Fruit fly (Drosophila melanogaster) whole organism, embryonic: ENCODE results near the gene Eig71Eg.

Source experiments
- Adf1 ChIP-seq: fragments of 200-800 bp; sonication (Bioruptor generic); IDR thresholded peaks from 2 replicates; pipeline ENCODE4 v1.3.6; 2022; ENCODE audit warnings: missing biosample characterization, missing genetic modification characterization
- Awh ChIP-seq: fragments of 200-800 bp; sonication (Bioruptor generic); IDR thresholded peaks from 2 replicates; pipeline ENCODE4, ENCODE4 v1.3.6; 2022; ENCODE audit warnings: missing biosample characterization, missing genetic modification characterization
- B-H1 ChIP-seq: fragments of 200-800 bp; sonication (Bioruptor generic); IDR thresholded peaks from 3 replicates; pipeline ENCODE4 v1.3.6; 2022; ENCODE audit warnings: missing biosample characterization, missing genetic modification characterization
- CG10209 ChIP-seq: fragments of 200-800 bp; sonication (Bioruptor generic); optimal IDR thresholded peaks from 3 replicates; lab custom pipeline; 2017; ENCODE audit warnings: missing biosample characterization, mild to moderate bottlenecking, missing genetic modification characterization, missing genetic modification reagents
- CG10321 ChIP-seq: fragments of 200-800 bp; sonication (Bioruptor generic); IDR thresholded peaks from 2 replicates; pipeline ENCODE4 v1.3.6; 2022; ENCODE audit warnings: missing biosample characterization, missing genetic modification characterization
- CG11504 ChIP-seq: fragments of 200-800 bp; sonication (Bioruptor generic); optimal IDR thresholded peaks from 3 replicates; lab custom pipeline; 2019; ENCODE audit warnings: missing biosample characterization, mild to moderate bottlenecking, missing genetic modification characterization, moderate library complexity
- CG14441 ChIP-seq: fragments of 200-800 bp; sonication (Bioruptor generic); IDR thresholded peaks from 2 replicates; pipeline ENCODE4 v1.3.6; 2022; ENCODE audit warnings: missing biosample characterization, missing genetic modification characterization
- CG17359 ChIP-seq: fragments of 200-800 bp; sonication (Bioruptor generic); optimal IDR thresholded peaks from 3 replicates; lab custom pipeline; 2018; ENCODE audit warnings: missing biosample characterization, mild to moderate bottlenecking, missing genetic modification characterization, moderate library complexity
- CG17829 ChIP-seq: fragments of 200-800 bp; optimal IDR thresholded peaks from 2 replicates; lab custom pipeline; 2019; ENCODE audit warnings: missing biosample characterization, mild to moderate bottlenecking, missing genetic modification characterization, moderate library complexity
- CG18011 ChIP-seq: fragments of 200-800 bp; sonication (Bioruptor generic); optimal IDR thresholded peaks from 2 replicates; lab custom pipeline; 2017; ENCODE audit warnings: missing biosample characterization, missing genetic modification characterization, mild to moderate bottlenecking, moderate library complexity, missing genotype
- CG2199 ChIP-seq: fragments of 200-800 bp; sonication (Bioruptor generic); IDR thresholded peaks from 3 replicates; pipeline ENCODE4 v1.3.6; 2022; ENCODE audit warnings: missing biosample characterization, missing genetic modification characterization
- CG2678 ChIP-seq: fragments of 200-800 bp; sonication (Bioruptor generic); optimal IDR thresholded peaks from 3 replicates; lab custom pipeline; 2019; ENCODE audit warnings: missing biosample characterization, mild to moderate bottlenecking, missing genetic modification characterization, moderate library complexity
- CG2889 ChIP-seq: fragments of 200-800 bp; sonication (Bioruptor generic); IDR thresholded peaks from 3 replicates; pipeline ENCODE4 v1.3.6; 2022; ENCODE audit warnings: missing biosample characterization, missing genetic modification characterization
- CG30403 ChIP-seq: fragments of 200-800 bp; sonication (Bioruptor generic); optimal IDR thresholded peaks from 3 replicates; lab custom pipeline; 2016; ENCODE audit warnings: missing biosample characterization, missing genetic modification characterization
- CG6254 ChIP-seq: fragments of 200-800 bp; sonication (Bioruptor generic); optimal IDR thresholded peaks from 3 replicates; lab custom pipeline; 2017; ENCODE audit warnings: mild to moderate bottlenecking, missing biosample characterization, missing genetic modification reagents, missing genetic modification characterization
- CG6272 ChIP-seq: fragments of 200-800 bp; sonication (Bioruptor generic); IDR thresholded peaks from 2 replicates; pipeline ENCODE4 v1.3.6; 2022; ENCODE audit warnings: missing biosample characterization, missing genetic modification characterization
- CG6813 ChIP-seq: fragments of 200-800 bp; sonication (Bioruptor generic); optimal IDR thresholded peaks from 2 replicates; lab custom pipeline; 2017; ENCODE audit warnings: missing biosample characterization, missing genetic modification characterization, mild to moderate bottlenecking, moderate library complexity, missing genetic modification reagents
- CG7556 ChIP-seq: fragments of 200-800 bp; sonication (Bioruptor generic); optimal IDR thresholded peaks from 2 replicates; lab custom pipeline; 2017; ENCODE audit warnings: missing biosample characterization, mild to moderate bottlenecking, missing genetic modification characterization
- CG7786 ChIP-seq: fragments of 200-800 bp; sonication (Bioruptor generic); optimal IDR thresholded peaks from 2 replicates; lab custom pipeline; 2016; ENCODE audit warnings: missing biosample characterization, missing genetic modification characterization
- CG7839 ChIP-seq: fragments of 200-800 bp; sonication (Bioruptor generic); optimal IDR thresholded peaks from 3 replicates; lab custom pipeline; 2018; ENCODE audit warnings: missing biosample characterization, mild to moderate bottlenecking, missing genetic modification characterization, moderate library complexity
- CG8478 ChIP-seq: fragments of >200 bp; optimal IDR thresholded peaks from 2 replicates; lab custom pipeline; 2018
- CG9727 ChIP-seq: fragments of 200-800 bp; sonication (Bioruptor generic); optimal IDR thresholded peaks from 3 replicates; lab custom pipeline; 2017; ENCODE audit warnings: missing biosample characterization, mild to moderate bottlenecking, missing genetic modification characterization
- CTCF ChIP-seq: fragments of 200-800 bp; sonication (Bioruptor generic); optimal IDR thresholded peaks from 2 replicates; lab custom pipeline; 2017; ENCODE audit warnings: missing biosample characterization, mild to moderate bottlenecking, missing genetic modification characterization, moderate library complexity
- D19A ChIP-seq: fragments of 200-800 bp; optimal IDR thresholded peaks from 3 replicates; lab custom pipeline; 2019; ENCODE audit warnings: missing biosample characterization, mild to moderate bottlenecking, missing genetic modification characterization, moderate library complexity
- Dbx ChIP-seq: fragments of 200-800 bp; sonication (Bioruptor generic); IDR thresholded peaks from 3 replicates; pipeline ENCODE4 v1.3.6; 2022; ENCODE audit warnings: missing biosample characterization, missing genetic modification characterization
- Dip3 ChIP-seq: fragments of 200-800 bp; sonication (Bioruptor generic); optimal IDR thresholded peaks from 3 replicates; lab custom pipeline; 2016; ENCODE audit warnings: missing biosample characterization, missing genetic modification characterization
- Eip74EF ChIP-seq, 2 experiments: fragments of 200-800 bp in 1 of 2; fragments of >200 bp in 1 of 2; sonication (Bioruptor generic) in 1 of 2; optimal IDR thresholded peaks; 2 replicates each; lab custom pipeline; 2017 to 2019; ENCODE audit warnings: missing biosample characterization in 2 of 2, missing genetic modification characterization in 2 of 2, mild to moderate bottlenecking in 1 of 2, moderate library complexity in 1 of 2
- Gug ChIP-seq: fragments of 200-800 bp; sonication (Bioruptor generic); IDR thresholded peaks from 4 replicates; pipeline ENCODE4 v1.3.6; 2022; ENCODE audit warnings: missing biosample characterization, missing genetic modification characterization
- HmgD ChIP-seq: fragments of 200-800 bp; sonication (Bioruptor generic); optimal IDR thresholded peaks from 3 replicates; lab custom pipeline; 2016; ENCODE audit warnings: missing biosample characterization, missing genetic modification characterization
- Kr ChIP-seq: fragments of 200-800 bp; sonication (Bioruptor generic); optimal IDR thresholded peaks from 2 replicates; lab custom pipeline; 2017; ENCODE audit warnings: missing biosample characterization, mild to moderate bottlenecking, missing genetic modification characterization
- Lpt ChIP-seq: fragments of >200 bp; optimal IDR thresholded peaks from 2 replicates; lab custom pipeline; 2018; ENCODE audit warnings: missing biosample characterization, missing genetic modification characterization
- Med ChIP-seq: fragments of 200-800 bp; sonication (Bioruptor generic); peaks from one replicate; lab custom pipeline; 2016; ENCODE audit warnings: missing biosample characterization, missing genetic modification characterization, mild to moderate bottlenecking, inconsistent platforms, moderate library complexity
- Nf-YC ChIP-seq: fragments of 200-800 bp; optimal IDR thresholded peaks from 3 replicates; lab custom pipeline; 2019; ENCODE audit warnings: missing biosample characterization, mild to moderate bottlenecking, missing genetic modification characterization, moderate library complexity
- Oli ChIP-seq: fragments of 200-800 bp; sonication (Bioruptor generic); optimal IDR thresholded peaks from 2 replicates; lab custom pipeline; 2018; ENCODE audit warnings: missing biosample characterization, mild to moderate bottlenecking, missing genetic modification characterization, moderate library complexity
- Sox102F ChIP-seq: fragments of 200-800 bp; sonication (Bioruptor generic); optimal IDR thresholded peaks from 2 replicates; lab custom pipeline; 2018; ENCODE audit warnings: missing biosample characterization, mild to moderate bottlenecking, missing genetic modification characterization, moderate library complexity
- Ssrp ChIP-seq: fragments of 200-800 bp; sonication (Bioruptor generic); optimal IDR thresholded peaks from 2 replicates; lab custom pipeline; 2018; ENCODE audit warnings: missing biosample characterization, mild to moderate bottlenecking, missing genetic modification characterization, moderate library complexity
- YL-1 ChIP-seq: fragments of 200-800 bp; sonication (Bioruptor generic); optimal IDR thresholded peaks from 3 replicates; lab custom pipeline; 2017; ENCODE audit warnings: missing biosample characterization, mild to moderate bottlenecking, missing genetic modification characterization
- abd-A ChIP-seq: fragments of 200-800 bp; sonication (Bioruptor generic); optimal IDR thresholded peaks from 3 replicates; lab custom pipeline; 2019; ENCODE audit warnings: missing biosample characterization, mild to moderate bottlenecking, missing genetic modification characterization, moderate library complexity
- crp ChIP-seq, 2 experiments: fragments of 200-800 bp; sonication (Bioruptor generic); optimal IDR thresholded peaks; 2 replicates in 1 of 2; 3 replicates in 1 of 2; lab custom pipeline; 2017; ENCODE audit warnings: missing biosample characterization in 2 of 2, missing genetic modification characterization in 2 of 2, mild to moderate bottlenecking in 1 of 2, moderate library complexity in 1 of 2
- gsb-n ChIP-seq: fragments of 200-800 bp; sonication (Bioruptor generic); optimal IDR thresholded peaks from 3 replicates; lab custom pipeline; 2018; ENCODE audit warnings: missing biosample characterization, mild to moderate bottlenecking, missing genetic modification characterization
- nau ChIP-seq: fragments of 200-800 bp; sonication (Bioruptor generic); optimal IDR thresholded peaks from 3 replicates; lab custom pipeline; 2017; ENCODE audit warnings: missing biosample characterization, mild to moderate bottlenecking, missing genetic modification characterization, missing genetic modification reagents
- pros ChIP-seq: fragments of 200-800 bp; sonication (Bioruptor generic); optimal IDR thresholded peaks from 3 replicates; lab custom pipeline; 2019; ENCODE audit warnings: missing biosample characterization, mild to moderate bottlenecking, missing genetic modification characterization, moderate library complexity
- sc ChIP-seq, 3 experiments: fragments of >200 bp in 2 of 3; fragments of 200-800 bp in 1 of 3; sonication (Bioruptor generic) in 1 of 3; optimal IDR thresholded peaks; 2 replicates in 2 of 3; 3 replicates in 1 of 3; lab custom pipeline; 2017; ENCODE audit warnings: mild to moderate bottlenecking in 1 of 3, missing biosample characterization in 1 of 3, missing genetic modification characterization in 1 of 3, missing genetic modification reagents in 1 of 3
- tio ChIP-seq: fragments of 200-800 bp; sonication (Bioruptor generic); optimal IDR thresholded peaks from 2 replicates; lab custom pipeline; 2017; ENCODE audit warnings: missing biosample characterization, missing genetic modification characterization, inconsistent platforms
- tna ChIP-seq: fragments of 200-800 bp; sonication (Bioruptor generic); IDR thresholded peaks from 2 replicates; pipeline ENCODE4 v1.3.6; 2022; ENCODE audit warnings: missing biosample characterization, missing genetic modification characterization; ENCODE audit not compliant: partially characterized antibody
- trem ChIP-seq: fragments of 200-800 bp; optimal IDR thresholded peaks from 3 replicates; lab custom pipeline; 2019; ENCODE audit warnings: missing biosample characterization, mild to moderate bottlenecking, missing genetic modification characterization, moderate library complexity
- tup ChIP-seq: fragments of 200-800 bp; sonication (Bioruptor generic); optimal IDR thresholded peaks from 2 replicates; lab custom pipeline; 2016; ENCODE audit warnings: missing biosample characterization, mild to moderate bottlenecking, missing genetic modification characterization, moderate library complexity
- vnd ChIP-seq: fragments of 200-800 bp; sonication (Bioruptor generic); IDR thresholded peaks from 3 replicates; pipeline ENCODE4 v1.3.6; 2022; ENCODE audit warnings: missing biosample characterization, missing genetic modification characterization; ENCODE audit not compliant: partially characterized antibody
- wdn ChIP-seq: fragments of 200-800 bp; sonication (Bioruptor generic); IDR thresholded peaks from 2 replicates; pipeline ENCODE4 v1.3.6; 2022; ENCODE audit warnings: missing biosample characterization, missing genetic modification characterization

The Eig71Eg gene

DNA sequence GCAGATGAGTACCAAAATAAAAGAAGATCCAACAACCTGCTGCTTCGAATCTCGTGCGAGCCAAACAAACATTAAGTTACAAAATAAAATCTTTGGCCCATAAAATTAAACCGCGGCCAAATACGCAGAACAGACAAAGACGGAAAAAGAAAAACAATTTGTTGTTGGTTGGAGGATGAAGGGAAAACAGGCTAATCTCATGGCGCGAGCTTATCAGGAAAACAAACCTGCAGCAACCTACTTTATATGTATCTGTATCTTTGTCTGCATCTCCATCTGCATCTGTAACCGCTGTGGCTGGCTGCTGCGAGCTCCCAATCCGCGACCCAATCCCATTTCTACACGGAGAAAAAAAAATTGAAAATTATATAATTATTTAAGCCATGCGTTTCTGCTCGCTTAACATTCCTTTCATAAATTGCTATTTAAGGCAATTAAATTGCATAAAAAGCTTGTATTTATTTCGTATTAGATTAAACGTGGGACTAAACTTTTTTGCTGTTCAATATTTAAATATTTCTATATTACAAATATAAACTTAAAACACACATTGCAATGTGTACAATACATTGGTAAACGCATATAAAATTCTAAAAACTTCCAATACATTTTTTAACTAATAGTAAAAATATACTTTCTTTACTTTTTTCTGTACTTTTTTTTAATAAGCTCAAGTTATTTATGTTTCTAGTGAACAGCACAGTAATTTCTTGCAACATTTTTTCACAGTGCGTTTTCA, 35.5 kb downstream of the Eig71Eg start (continued):
- no peak for TF ChIP-seq Nf-YC (tag; lab: Kevin White, UChicago)
- peak; percentile 47 for TF ChIP-seq CG30403 (GFP tag; lab: Kevin White, UChicago)
- no peak for TF ChIP-seq Gug
- peak; percentile 42 for TF ChIP-seq Med (GFP tag; lab: Kevin White, UChicago)
- no peak for TF ChIP-seq Lpt (GFP tag; lab: Kevin White, UChicago)
- TF ChIP-seq Ssrp (tag; lab: Kevin White, UChicago) = peak; percentile 69
- no peak for TF ChIP-seq YL-1 (GFP tag; lab: Kevin White, UChicago)
- TF ChIP-seq CG18011 (GFP tag; lab: Kevin White, UChicago) = no peak
- no peak for TF ChIP-seq CG7786 (GFP tag; lab: Kevin White, UChicago)
- peak; percentile 54 for TF ChIP-seq tio
- no peak for TF ChIP-seq CG2889 (GFP tag; lab: Robert Waterston, UW)
- TF ChIP-seq Dip3 = no peak
- no peak for TF ChIP-seq Kr (GFP tag; lab: Kevin White, UChicago)
- no peak for TF ChIP-seq CG8478 (lab: Kevin White, UChicago)
- TF ChIP-seq Oli (tag; lab: Kevin White, UChicago) = peak; percentile 58
- no peak for TF ChIP-seq tna (GFP tag; lab: Robert Waterston, UW)
- peak; percentile 71 for TF ChIP-seq CG11504 (tag; lab: Kevin White, UChicago)
- TF ChIP-seq pros (GFP tag; lab: Kevin White, UChicago) = no peak
- no peak for TF ChIP-seq CG10321 (GFP tag; lab: Robert Waterston, UW)
- peak; percentile 36 for TF ChIP-seq CG17829 (tag; lab: Kevin White, UChicago)
- TF ChIP-seq nau (GFP tag; lab: Kevin White, UChicago) = no peak
- TF ChIP-seq CG10209 (GFP tag; lab: Kevin White, UChicago) = peak; percentile 40
- TF ChIP-seq Dbx = no peak
- peak; percentile 56 for TF ChIP-seq CG2678 (tag; lab: Kevin White, UChicago)
- TF ChIP-seq Eip74EF (GFP tag; optimal IDR thresholded peaks at IDR 0.05; lab: Kevin White, UChicago) = peak in 1 of 2 experiments; percentile 29
- TF ChIP-seq D19A (tag; lab: Kevin White, UChicago) = peak; percentile 47
- no peak for TF ChIP-seq sc (optimal IDR thresholded peaks at IDR 0.05; lab: Kevin White, UChicago)
- peak; percentile 57 for TF ChIP-seq sc (GFP tag; optimal IDR thresholded peaks at IDR 0.05; lab: Kevin White, UChicago)
- TF ChIP-seq wdn (GFP tag; lab: Robert Waterston, UW) = no peak
- TF ChIP-seq Sox102F (GFP tag; lab: Kevin White, UChicago) = peak; percentile 60
- no peak for TF ChIP-seq CG6813
- TF ChIP-seq CG7556 (GFP tag; lab: Kevin White, UChicago) = peak; percentile 38
- TF ChIP-seq CG17359 = peak; percentile 38
- TF ChIP-seq CG6272 = no peak
- no peak for TF ChIP-seq crp (GFP tag; optimal IDR thresholded peaks at IDR 0.05; lab: Kevin White, UChicago)
- TF ChIP-seq B-H1 (GFP tag; lab: Robert Waterston, UW) = no peak
- TF ChIP-seq Awh = no peak
- TF ChIP-seq CG9727 (GFP tag; lab: Kevin White, UChicago) = peak; percentile 72
- peak; percentile 46 for TF ChIP-seq abd-A (tag; lab: Kevin White, UChicago)
- TF ChIP-seq tup = no peak
- no peak for TF ChIP-seq Adf1 (GFP tag; lab: Robert Waterston, UW)
- TF ChIP-seq HmgD = no peak
- peak; percentile 38 for TF ChIP-seq CG7839 (tag; lab: Kevin White, UChicago)
- TF ChIP-seq CTCF (GFP tag; lab: Kevin White, UChicago) = no peak
- TF ChIP-seq vnd = no peak
- peak; percentile 32 for TF ChIP-seq CG6254 (GFP tag; lab: Kevin White, UChicago)
- TF ChIP-seq gsb-n (tag; lab: Kevin White, UChicago) = peak; percentile 13
- TF ChIP-seq trem (tag; lab: Kevin White, UChicago) = peak; percentile 35
- TF ChIP-seq CG14441 = no peak
- TF ChIP-seq CG2199 (GFP tag; lab: Robert Waterston, UW) = no peak
